Fruit fly (Drosophila melanogaster) whole organism, embryonic: Measurements from ENCODE around the gene Cpr66Cb.
A peak's percentile ranks its signal among the peaks of the same experiment; 100 is the strongest.

Source experiments
- Aef1 ChIP-seq: fragments of 200-800 bp; sonication (Bioruptor generic); IDR thresholded peaks from 3 replicates; pipeline ENCODE4 v1.3.6; 2022; ENCODE audit warnings: missing biosample characterization, missing genetic modification characterization
- Asciz ChIP-seq: fragments of 200-800 bp; sonication (Bioruptor generic); optimal IDR thresholded peaks from 2 replicates; lab custom pipeline; 2017; ENCODE audit warnings: missing biosample characterization, mild to moderate bottlenecking, missing genetic modification characterization, missing genetic modification reagents
- Bdp1 ChIP-seq: fragments of 200-800 bp; sonication (Bioruptor generic); optimal IDR thresholded peaks from 3 replicates; lab custom pipeline; 2016; ENCODE audit warnings: missing biosample characterization, missing genetic modification characterization
- CG10147 ChIP-seq: fragments of 200-800 bp; sonication (Bioruptor generic); optimal IDR thresholded peaks from 2 replicates; lab custom pipeline; 2019; ENCODE audit warnings: missing biosample characterization, mild to moderate bottlenecking, missing genetic modification characterization, moderate library complexity
- CG10267 ChIP-seq: fragments of 200-800 bp; sonication (Bioruptor generic); optimal IDR thresholded peaks from 2 replicates; lab custom pipeline; 2018; ENCODE audit warnings: missing biosample characterization, mild to moderate bottlenecking, missing genetic modification characterization, moderate library complexity
- CG10654 ChIP-seq: fragments of 200-800 bp; sonication (Bioruptor generic); optimal IDR thresholded peaks from 2 replicates; lab custom pipeline; 2016; ENCODE audit warnings: missing biosample characterization, missing genetic modification characterization
- CG1233 ChIP-seq: fragments of 200-800 bp; sonication (Bioruptor generic); optimal IDR thresholded peaks from 4 replicates; lab custom pipeline; 2018; ENCODE audit warnings: missing biosample characterization, mild to moderate bottlenecking, missing genetic modification characterization
- CG14441 ChIP-seq: fragments of 200-800 bp; sonication (Bioruptor generic); IDR thresholded peaks from 2 replicates; pipeline ENCODE4 v1.3.6; 2022; ENCODE audit warnings: missing biosample characterization, missing genetic modification characterization
- CG14667 ChIP-seq: fragments of 200-800 bp; sonication (Bioruptor generic); IDR thresholded peaks from 2 replicates; pipeline ENCODE4 v1.3.6; 2022; ENCODE audit warnings: missing biosample characterization, missing genetic modification characterization
- CG15514 ChIP-seq: fragments of 200-800 bp; sonication (Bioruptor generic); optimal IDR thresholded peaks from 3 replicates; lab custom pipeline; 2017; ENCODE audit warnings: missing biosample characterization, missing genetic modification characterization, mild to moderate bottlenecking, moderate library complexity, missing genetic modification reagents
- CG16813 ChIP-seq: fragments of 200-800 bp; sonication (Bioruptor generic); IDR thresholded peaks from 3 replicates; pipeline ENCODE4 v1.3.6; 2022; ENCODE audit warnings: missing biosample characterization, missing genetic modification characterization; ENCODE audit not compliant: partially characterized antibody
- CG18476 ChIP-seq: fragments of 200-800 bp; sonication (Bioruptor generic); optimal IDR thresholded peaks from 2 replicates; lab custom pipeline; 2016; ENCODE audit warnings: missing biosample characterization, mild to moderate bottlenecking, missing genetic modification characterization
- CG2199 ChIP-seq: fragments of 200-800 bp; sonication (Bioruptor generic); IDR thresholded peaks from 3 replicates; pipeline ENCODE4 v1.3.6; 2022; ENCODE audit warnings: missing biosample characterization, missing genetic modification characterization
- CG30020 ChIP-seq: fragments of 200-800 bp; optimal IDR thresholded peaks from 2 replicates; lab custom pipeline; 2019; ENCODE audit warnings: missing biosample characterization, mild to moderate bottlenecking, missing genetic modification characterization, moderate library complexity
- CG31224 ChIP-seq: fragments of 200-800 bp; sonication (Bioruptor generic); IDR thresholded peaks from 2 replicates; pipeline ENCODE4 v1.3.6; 2022; ENCODE audit warnings: missing biosample characterization, missing genetic modification characterization
- CG3995 ChIP-seq: fragments of 200-800 bp; sonication (Bioruptor generic); optimal IDR thresholded peaks from 3 replicates; lab custom pipeline; 2016; ENCODE audit warnings: missing biosample characterization, missing genetic modification characterization
- CG4404 ChIP-seq: fragments of 200-800 bp; sonication (Bioruptor generic); IDR thresholded peaks from 2 replicates; pipeline ENCODE4 v1.3.6; 2022; ENCODE audit warnings: missing biosample characterization, missing genetic modification characterization
- CG4707 ChIP-seq: fragments of 200-800 bp; sonication (Bioruptor generic); optimal IDR thresholded peaks from 2 replicates; lab custom pipeline; 2018; ENCODE audit warnings: missing biosample characterization, mild to moderate bottlenecking, missing genetic modification characterization, moderate library complexity
- CG6175 ChIP-seq: fragments of 200-800 bp; sonication (Bioruptor generic); IDR thresholded peaks from 3 replicates; pipeline ENCODE4 v1.3.6; 2022; ENCODE audit warnings: missing biosample characterization, missing genetic modification characterization
- CG8089 ChIP-seq: fragments of 200-800 bp; sonication (Bioruptor generic); optimal IDR thresholded peaks from 3 replicates; lab custom pipeline; 2016; ENCODE audit warnings: missing biosample characterization, missing genetic modification characterization
- CG8944 ChIP-seq: fragments of 200-800 bp; sonication (Bioruptor generic); optimal IDR thresholded peaks from 3 replicates; lab custom pipeline; 2016; ENCODE audit warnings: missing biosample characterization, missing genetic modification characterization
- CG9727 ChIP-seq: fragments of 200-800 bp; sonication (Bioruptor generic); optimal IDR thresholded peaks from 3 replicates; lab custom pipeline; 2017; ENCODE audit warnings: missing biosample characterization, mild to moderate bottlenecking, missing genetic modification characterization
- Dad ChIP-seq: fragments of 200-800 bp; sonication (Bioruptor generic); optimal IDR thresholded peaks from 3 replicates; lab custom pipeline; 2016; ENCODE audit warnings: missing biosample characterization, missing genetic modification characterization
- Dip3 ChIP-seq: fragments of 200-800 bp; sonication (Bioruptor generic); optimal IDR thresholded peaks from 3 replicates; lab custom pipeline; 2016; ENCODE audit warnings: missing biosample characterization, missing genetic modification characterization
- Doc3 ChIP-seq: fragments of 200-800 bp; sonication (Bioruptor generic); IDR thresholded peaks from 3 replicates; pipeline ENCODE4 v1.3.6; 2022; ENCODE audit warnings: missing biosample characterization, missing genetic modification characterization; ENCODE audit not compliant: partially characterized antibody
- E2f1 ChIP-seq: fragments of 200-800 bp; sonication (Bioruptor generic); IDR thresholded peaks from 2 replicates; pipeline ENCODE4 v1.3.6; 2022; ENCODE audit warnings: missing biosample characterization, missing genetic modification characterization
- GATAe ChIP-seq: fragments of 200-800 bp; sonication (Bioruptor generic); conservative IDR thresholded peaks from 2 replicates; pipeline ENCODE4 v1.3.6; 2022; ENCODE audit warnings: missing biosample characterization, missing genetic modification characterization
- NC2α ChIP-seq: fragments of 200-800 bp; sonication (Bioruptor generic); optimal IDR thresholded peaks from 2 replicates; lab custom pipeline; 2016; ENCODE audit warnings: missing biosample characterization, missing genetic modification characterization
- Vsx1 ChIP-seq: fragments of 200-800 bp; sonication (Bioruptor generic); optimal IDR thresholded peaks from 2 replicates; lab custom pipeline; 2017; ENCODE audit warnings: missing biosample characterization, mild to moderate bottlenecking, missing genetic modification characterization, missing genetic modification reagents
- dmrt99B ChIP-seq: fragments of 200-800 bp; sonication (Bioruptor generic); optimal IDR thresholded peaks from 2 replicates; lab custom pipeline; 2018; ENCODE audit warnings: missing biosample characterization, mild to moderate bottlenecking, missing genetic modification characterization, moderate library complexity
- dysf ChIP-seq: fragments of 200-800 bp; sonication (Bioruptor generic); IDR thresholded peaks from 3 replicates; pipeline ENCODE4 v1.3.6; 2022; ENCODE audit warnings: missing biosample characterization, missing genetic modification characterization
- eve ChIP-seq, 2 experiments: fragments of >200 bp; optimal IDR thresholded peaks; 2 replicates each; lab custom pipeline; 2017; ENCODE audit warnings: missing biosample characterization in 2 of 2, missing genetic modification characterization in 2 of 2
- gfzf ChIP-seq: fragments of 200-800 bp; sonication (Bioruptor generic); optimal IDR thresholded peaks from 2 replicates; lab custom pipeline; 2016; ENCODE audit warnings: missing biosample characterization, mild to moderate bottlenecking, missing genetic modification characterization, moderate library complexity
- hbn ChIP-seq: fragments of 200-800 bp; sonication (Bioruptor generic); IDR thresholded peaks from 2 replicates; pipeline ENCODE4 v1.3.6; 2022; ENCODE audit warnings: missing biosample characterization, missing genetic modification characterization; ENCODE audit not compliant: partially characterized antibody
- inv ChIP-seq: fragments of 200-800 bp; sonication (Bioruptor generic); IDR thresholded peaks from 2 replicates; pipeline ENCODE4 v1.3.6; 2022; ENCODE audit warnings: missing biosample characterization, missing genetic modification characterization; ENCODE audit not compliant: partially characterized antibody
- jumu ChIP-seq: fragments of 200-800 bp; sonication (Bioruptor generic); optimal IDR thresholded peaks from 3 replicates; lab custom pipeline; 2016; ENCODE audit warnings: missing biosample characterization, missing genetic modification characterization
- klu ChIP-seq: fragments of 200-800 bp; sonication (Bioruptor generic); IDR thresholded peaks from 2 replicates; pipeline ENCODE4 v1.3.6; 2022; ENCODE audit warnings: missing biosample characterization, missing genetic modification characterization
- lov ChIP-seq, 2 experiments: fragments of 200-800 bp in 1 of 2; fragments of >200 bp in 1 of 2; sonication (Bioruptor generic) in 1 of 2; IDR thresholded peaks in 1 of 2; optimal IDR thresholded peaks in 1 of 2; 2 replicates in 1 of 2; 3 replicates in 1 of 2; pipeline versions ENCODE4 v1.3.6 to Lab custom; 2017 to 2022; ENCODE audit warnings: missing biosample characterization in 1 of 2, missing genetic modification characterization in 1 of 2
- mirr ChIP-seq: fragments of 200-800 bp; sonication (Bioruptor generic); optimal IDR thresholded peaks from 3 replicates; lab custom pipeline; 2018; ENCODE audit warnings: missing biosample characterization, mild to moderate bottlenecking, missing genetic modification characterization
- peb ChIP-seq: fragments of 200-800 bp; sonication (Bioruptor generic); IDR thresholded peaks from 2 replicates; pipeline ENCODE4 v1.3.6; 2022; ENCODE audit warnings: missing biosample characterization, missing genetic modification characterization
- pfk ChIP-seq: fragments of 200-800 bp; sonication (Bioruptor generic); optimal IDR thresholded peaks from 2 replicates; lab custom pipeline; 2018; ENCODE audit warnings: missing biosample characterization, mild to moderate bottlenecking, missing genetic modification characterization, moderate library complexity
- phol ChIP-seq: fragments of 200-800 bp; sonication (Bioruptor generic); optimal IDR thresholded peaks from 3 replicates; lab custom pipeline; 2018; ENCODE audit warnings: missing biosample characterization, mild to moderate bottlenecking, missing genetic modification characterization, moderate library complexity
- sens ChIP-seq: fragments of 200-800 bp; sonication (Bioruptor generic); peaks from one replicate; lab custom pipeline; 2016; ENCODE audit warnings: missing biosample characterization, missing genetic modification characterization
- seq ChIP-seq: fragments of 200-800 bp; sonication (Bioruptor generic); IDR thresholded peaks from 2 replicates; pipeline ENCODE4 v1.3.6; 2022; ENCODE audit warnings: missing biosample characterization, missing genetic modification characterization
- slou ChIP-seq: fragments of 200-800 bp; sonication (Bioruptor generic); optimal IDR thresholded peaks from 3 replicates; lab custom pipeline; 2016; ENCODE audit warnings: missing biosample characterization, missing genetic modification characterization
- stc ChIP-seq: fragments of 200-800 bp; sonication (Bioruptor generic); IDR thresholded peaks from 2 replicates; pipeline ENCODE4 v1.3.6; 2022; ENCODE audit warnings: missing biosample characterization, missing genetic modification characterization
- vfl ChIP-seq: fragments of 200-800 bp; sonication (Bioruptor generic); optimal IDR thresholded peaks from 2 replicates; lab custom pipeline; 2016; ENCODE audit warnings: missing biosample characterization, missing genetic modification characterization
- wdn ChIP-seq: fragments of 200-800 bp; sonication (Bioruptor generic); IDR thresholded peaks from 2 replicates; pipeline ENCODE4 v1.3.6; 2022; ENCODE audit warnings: missing biosample characterization, missing genetic modification characterization

The Cpr66Cb gene

dm6 chr3L:8346100-8346980, 9.9 kb downstream of the Cpr66Cb start, which contains the start of the genes CG7182 and GAPcenA (continued):
- peak; percentile 67 for TF ChIP-seq CG9727
- TF ChIP-seq CG6175 (GFP tag; lab: Robert Waterston, UW), result no peak
- peak; percentile 26; the same call in 1 of the 2 replicates for TF ChIP-seq klu
- no peak for TF ChIP-seq Bdp1 (GFP tag; lab: Kevin White, UChicago)
- TF ChIP-seq CG14667 (GFP tag; lab: Robert Waterston, UW), result no peak
- no peak for TF ChIP-seq peb (GFP tag; lab: Robert Waterston, UW)
- 0 out of 3 replicates have a peak, but pooled peaks have one; percentile 48 for TF ChIP-seq Doc3 (GFP tag; lab: Robert Waterston, UW)
- no peak for TF ChIP-seq stc (GFP tag; lab: Robert Waterston, UW)
- no peak for TF ChIP-seq wdn (GFP tag; lab: Robert Waterston, UW)
- peak; percentile 73 for TF ChIP-seq CG1233 (GFP tag; lab: Kevin White, UChicago)
- no peak for TF ChIP-seq CG8944 (GFP tag; lab: Kevin White, UChicago)
- no peak for TF ChIP-seq CG2199
- TF ChIP-seq CG31224, result peak; percentile 34; the same call in 1 of the 2 replicates
- no peak for TF ChIP-seq eve (GFP tag; optimal IDR thresholded peaks at IDR 0.05; lab: Kevin White, UChicago)
- peak; percentile 63 for TF ChIP-seq E2f1 (GFP tag; lab: Robert Waterston, UW)
- no peak; the same call in 1 of the 2 replicates for TF ChIP-seq CG14441
- TF ChIP-seq CG8089, result no peak
- TF ChIP-seq lov (optimal IDR thresholded peaks at IDR 0.05; lab: Kevin White, UChicago), result no peak
- TF ChIP-seq lov (GFP tag; IDR thresholded peaks at IDR 0.05; lab: Robert Waterston, UW), result no peak
- TF ChIP-seq CG30020, result peak; percentile 82
- no peak for TF ChIP-seq gfzf (GFP tag; lab: Kevin White, UChicago)
- peak; percentile 84 for TF ChIP-seq sens (GFP tag; lab: Kevin White, UChicago)
- TF ChIP-seq dmrt99B (tag; lab: Kevin White, UChicago), result peak; percentile 51
- no peak for TF ChIP-seq seq (GFP tag; lab: Robert Waterston, UW)
- peak; percentile 61 for TF ChIP-seq CG10654 (GFP tag; lab: Kevin White, UChicago)
- peak; percentile 53 for TF ChIP-seq CG15514 (GFP tag; lab: Kevin White, UChicago)
- TF ChIP-seq CG10267 (tag; lab: Kevin White, UChicago), result peak; percentile 99
- TF ChIP-seq hbn (GFP tag; lab: Robert Waterston, UW), result peak; percentile 40; the same call in 1 of the 2 replicates
- peak; percentile 25 for TF ChIP-seq vfl (GFP tag; lab: Kevin White, UChicago)
- TF ChIP-seq CG3995 (GFP tag; lab: Kevin White, UChicago), result peak; percentile 31
- TF ChIP-seq CG4707 (GFP tag; lab: Kevin White, UChicago), result no peak
- TF ChIP-seq CG16813 (GFP tag; lab: Robert Waterston, UW), result peak; percentile 55; the same call in 2 of the 3 replicates
- no peak for TF ChIP-seq dysf (GFP tag; lab: Robert Waterston, UW)
- no peak for TF ChIP-seq NC2α (GFP tag; lab: Kevin White, UChicago)
- peak; percentile 36 for TF ChIP-seq mirr
- TF ChIP-seq Dip3 (GFP tag; lab: Kevin White, UChicago), result peak; percentile 5
- peak; percentile 3 for TF ChIP-seq Vsx1
- TF ChIP-seq GATAe (GFP tag; lab: Robert Waterston, UW), result no peak
- peak; percentile 47 for TF ChIP-seq Asciz (GFP tag; lab: Kevin White, UChicago)
- peak; percentile 39; the same call in 1 of the 3 replicates for TF ChIP-seq Aef1 (GFP tag; lab: Robert Waterston, UW)
- peak; percentile 26 for TF ChIP-seq jumu (GFP tag; lab: Kevin White, UChicago)
- TF ChIP-seq CG4404 (GFP tag; lab: Robert Waterston, UW), result peak; percentile 33
- peak; percentile 68 for TF ChIP-seq CG10147 (GFP tag; lab: Kevin White, UChicago)
- peak; percentile 56 for TF ChIP-seq CG18476
- no peak for TF ChIP-seq inv (GFP tag; lab: Robert Waterston, UW)
- TF ChIP-seq slou, result peak; percentile 16
- no peak for TF ChIP-seq pfk (GFP tag; lab: Kevin White, UChicago)
- no peak for TF ChIP-seq Dad (GFP tag; lab: Kevin White, UChicago)
- peak; percentile 77 for TF ChIP-seq phol (tag; lab: Kevin White, UChicago)
